Fruit fly (Drosophila melanogaster) whole organism, prepupa: Measurements from ENCODE around the gene CG4572.

Experiments used
- Blimp-1 ChIP-seq: fragments of 200-800 bp; sonication (Bioruptor generic); optimal IDR thresholded peaks from 3 replicates; lab custom pipeline; 2017; ENCODE audit warnings: missing biosample characterization, missing genetic modification characterization, mild to moderate bottlenecking, moderate library complexity, missing genetic modification reagents
- CG10631 ChIP-seq: fragments of 200-800 bp; sonication (Bioruptor generic); optimal IDR thresholded peaks from 2 replicates; lab custom pipeline; 2016; ENCODE audit warnings: missing biosample characterization, missing genetic modification characterization
- CG10669 ChIP-seq: fragments of 200-800 bp; sonication (Bioruptor generic); optimal IDR thresholded peaks from 3 replicates; lab custom pipeline; 2018; ENCODE audit warnings: missing biosample characterization, mild to moderate bottlenecking, missing genetic modification characterization, moderate library complexity
- CG11762 ChIP-seq: fragments of 200-800 bp; sonication (Bioruptor generic); optimal IDR thresholded peaks from 3 replicates; lab custom pipeline; 2016; ENCODE audit warnings: missing biosample characterization, missing genetic modification characterization; ENCODE audit not compliant: insufficient read depth
- CG16779 ChIP-seq: fragments of 200-800 bp; sonication (Bioruptor generic); optimal IDR thresholded peaks from 3 replicates; lab custom pipeline; 2017; ENCODE audit warnings: missing biosample characterization, mild to moderate bottlenecking, missing genetic modification characterization
- CG31627 ChIP-seq: fragments of 200-800 bp; sonication (Bioruptor generic); optimal IDR thresholded peaks from 3 replicates; lab custom pipeline; 2016; ENCODE audit warnings: missing biosample characterization, missing genetic modification characterization
- CG32006 ChIP-seq: fragments of 200-800 bp; sonication (Bioruptor generic); optimal IDR thresholded peaks from 3 replicates; lab custom pipeline; 2017; ENCODE audit warnings: missing biosample characterization, mild to moderate bottlenecking, missing genetic modification characterization
- CG34406 ChIP-seq: fragments of 200-800 bp; sonication (Bioruptor generic); optimal IDR thresholded peaks from 3 replicates; lab custom pipeline; 2016; ENCODE audit warnings: missing biosample characterization, missing genetic modification characterization
- CG3919 ChIP-seq: fragments of 200-800 bp; sonication (Bioruptor generic); optimal IDR thresholded peaks from 3 replicates; lab custom pipeline; 2016; ENCODE audit warnings: missing biosample characterization, missing genetic modification characterization
- CG4318 ChIP-seq: fragments of 200-800 bp; sonication (Bioruptor generic); optimal IDR thresholded peaks from 3 replicates; lab custom pipeline; 2017; ENCODE audit warnings: missing biosample characterization, mild to moderate bottlenecking, missing genetic modification characterization
- CG6163 ChIP-seq: fragments of 200-800 bp; sonication (Bioruptor generic); IDR thresholded peaks from 3 replicates; pipeline ENCODE4 v1.3.6; 2022; ENCODE audit warnings: missing biosample characterization, missing genetic modification characterization
- CG6276 ChIP-seq: fragments of 200-800 bp; sonication (Bioruptor generic); optimal IDR thresholded peaks from 2 replicates; lab custom pipeline; 2017; ENCODE audit warnings: missing biosample characterization, mild to moderate bottlenecking, missing genetic modification characterization
- CG6792 ChIP-seq: fragments of 200-800 bp; sonication (Bioruptor generic); optimal IDR thresholded peaks from 3 replicates; lab custom pipeline; 2016; ENCODE audit warnings: missing biosample characterization, missing genetic modification characterization
- CG6854 ChIP-seq: fragments of 200-800 bp; sonication (Bioruptor generic); optimal IDR thresholded peaks from 2 replicates; lab custom pipeline; 2017; ENCODE audit warnings: missing biosample characterization, mild to moderate bottlenecking, missing genetic modification characterization
- CG7368 ChIP-seq: fragments of 200-800 bp; sonication (Bioruptor generic); optimal IDR thresholded peaks from 3 replicates; lab custom pipeline; 2016; ENCODE audit warnings: missing biosample characterization, missing genetic modification characterization
- CG8319 ChIP-seq: fragments of 200-800 bp; sonication (Bioruptor generic); optimal IDR thresholded peaks from 3 replicates; lab custom pipeline; 2016; ENCODE audit warnings: missing biosample characterization, missing genetic modification characterization
- CG8632 ChIP-seq: fragments of 200-800 bp; sonication (Bioruptor generic); optimal IDR thresholded peaks from 3 replicates; lab custom pipeline; 2016; ENCODE audit warnings: missing biosample characterization, missing genetic modification characterization
- CG9139 ChIP-seq: fragments of 200-800 bp; sonication (Bioruptor generic); optimal IDR thresholded peaks from 3 replicates; lab custom pipeline; 2017; ENCODE audit warnings: missing biosample characterization, mild to moderate bottlenecking, missing genetic modification characterization
- Eip93F ChIP-seq: fragments of 200-800 bp; sonication (Bioruptor generic); optimal IDR thresholded peaks from 2 replicates; lab custom pipeline; 2016; ENCODE audit warnings: missing biosample characterization, mild to moderate bottlenecking, missing genetic modification characterization
- Ets21C ChIP-seq: fragments of 200-800 bp; sonication (Bioruptor generic); optimal IDR thresholded peaks from 3 replicates; lab custom pipeline; 2016; ENCODE audit warnings: missing biosample characterization, missing genetic modification characterization
- Ets96B ChIP-seq: fragments of 200-800 bp; optimal IDR thresholded peaks from 2 replicates; lab custom pipeline; 2019; ENCODE audit warnings: missing biosample characterization, mild to moderate bottlenecking, missing genetic modification characterization, moderate library complexity
- Gug ChIP-seq: fragments of 200-800 bp; sonication (Bioruptor generic); IDR thresholded peaks from 2 replicates; pipeline ENCODE4 v1.3.6; 2022; ENCODE audit warnings: missing biosample characterization, missing genetic modification characterization
- Hr39 ChIP-seq: fragments of 200-800 bp; sonication (Bioruptor generic); optimal IDR thresholded peaks from 2 replicates; lab custom pipeline; 2016; ENCODE audit warnings: missing biosample characterization, missing genetic modification characterization
- Hr4 ChIP-seq: fragments of 200-800 bp; sonication (Bioruptor generic); optimal IDR thresholded peaks from 3 replicates; lab custom pipeline; 2016; ENCODE audit warnings: missing biosample characterization, missing genetic modification characterization
- Met ChIP-seq: fragments of 200-800 bp; sonication (Bioruptor generic); optimal IDR thresholded peaks from 3 replicates; lab custom pipeline; 2016; ENCODE audit warnings: missing biosample characterization, missing genetic modification characterization
- OdsH ChIP-seq: fragments of 200-800 bp; sonication (Bioruptor generic); optimal IDR thresholded peaks from 3 replicates; lab custom pipeline; 2016; ENCODE audit warnings: missing biosample characterization, missing genetic modification characterization
- Smox ChIP-seq: fragments of 200-800 bp; sonication (Bioruptor generic); optimal IDR thresholded peaks from 3 replicates; lab custom pipeline; 2016; ENCODE audit warnings: missing biosample characterization, missing genetic modification characterization
- Sox102F ChIP-seq: fragments of 200-800 bp; sonication (Bioruptor generic); optimal IDR thresholded peaks from 2 replicates; lab custom pipeline; 2016; ENCODE audit warnings: missing biosample characterization, mild to moderate bottlenecking, missing genetic modification characterization
- Sox14 ChIP-seq: fragments of 200-800 bp; sonication (Bioruptor generic); optimal IDR thresholded peaks from 3 replicates; lab custom pipeline; 2016; ENCODE audit warnings: missing biosample characterization, missing genetic modification characterization
- Sox15 ChIP-seq: fragments of 200-800 bp; sonication (Bioruptor generic); optimal IDR thresholded peaks from 3 replicates; lab custom pipeline; 2016; ENCODE audit warnings: missing biosample characterization, missing genetic modification characterization
- achi ChIP-seq: fragments of 200-800 bp; sonication (Bioruptor generic); optimal IDR thresholded peaks from 3 replicates; lab custom pipeline; 2016; ENCODE audit warnings: missing biosample characterization, missing genetic modification characterization
- acj6 ChIP-seq: fragments of 200-800 bp; sonication (Bioruptor generic); optimal IDR thresholded peaks from 3 replicates; lab custom pipeline; 2016; ENCODE audit warnings: missing biosample characterization, missing genetic modification characterization
- cyc ChIP-seq: fragments of 200-800 bp; sonication (Bioruptor generic); optimal IDR thresholded peaks from 3 replicates; lab custom pipeline; 2016; ENCODE audit warnings: missing biosample characterization, missing genetic modification characterization
- dac ChIP-seq: fragments of 200-800 bp; sonication (Bioruptor generic); optimal IDR thresholded peaks from 2 replicates; lab custom pipeline; 2017; ENCODE audit warnings: missing biosample characterization, mild to moderate bottlenecking, missing genetic modification characterization
- dsx ChIP-seq: fragments of 200-800 bp; optimal IDR thresholded peaks from 3 replicates; lab custom pipeline; 2019; ENCODE audit warnings: missing biosample characterization, mild to moderate bottlenecking, missing genetic modification characterization, moderate library complexity; ENCODE audit not compliant: poor library complexity, severe bottlenecking
- eg ChIP-seq: fragments of 200-800 bp; sonication (Bioruptor generic); IDR thresholded peaks from 3 replicates; pipeline ENCODE4 v1.3.6; 2022; ENCODE audit warnings: missing biosample characterization, missing genetic modification characterization
- esn ChIP-seq: fragments of 200-800 bp; sonication (Bioruptor generic); optimal IDR thresholded peaks from 2 replicates; lab custom pipeline; 2016; ENCODE audit warnings: missing biosample characterization, mild to moderate bottlenecking, missing genetic modification characterization, moderate library complexity
- fd59A ChIP-seq: fragments of 200-800 bp; sonication (Bioruptor generic); optimal IDR thresholded peaks from 2 replicates; lab custom pipeline; 2017; ENCODE audit warnings: missing biosample characterization, mild to moderate bottlenecking, missing genetic modification characterization, missing genetic modification reagents
- fd85E ChIP-seq: fragments of 200-800 bp; sonication (Bioruptor generic); optimal IDR thresholded peaks from 3 replicates; lab custom pipeline; 2016; ENCODE audit warnings: missing biosample characterization, missing genetic modification characterization
- net ChIP-seq: fragments of 200-800 bp; sonication (Bioruptor generic); optimal IDR thresholded peaks from 3 replicates; lab custom pipeline; 2016; ENCODE audit warnings: missing biosample characterization, missing genetic modification characterization
- pdm3 ChIP-seq: fragments of 200-800 bp; sonication (Bioruptor generic); optimal IDR thresholded peaks from 3 replicates; lab custom pipeline; 2016; ENCODE audit warnings: missing biosample characterization, missing genetic modification characterization
- salr ChIP-seq, 2 experiments: fragments of 200-800 bp; sonication (Bioruptor generic); optimal IDR thresholded peaks; 3 replicates each; lab custom pipeline; 2016 to 2018; ENCODE audit warnings: missing biosample characterization in 2 of 2, missing genetic modification characterization in 2 of 2, mild to moderate bottlenecking in 1 of 2
- spab ChIP-seq: fragments of 200-800 bp; sonication (Bioruptor generic); optimal IDR thresholded peaks from 2 replicates; lab custom pipeline; 2017; ENCODE audit warnings: missing biosample characterization, mild to moderate bottlenecking, missing genetic modification characterization, missing genetic modification reagents
- ss ChIP-seq, 2 experiments: fragments of 200-800 bp; sonication (Bioruptor generic); optimal IDR thresholded peaks; 2 replicates in 1 of 2; 3 replicates in 1 of 2; lab custom pipeline; 2017 to 2018; ENCODE audit warnings: mild to moderate bottlenecking in 2 of 2, missing biosample characterization in 2 of 2, missing genetic modification characterization in 2 of 2, moderate library complexity in 1 of 2
- svp ChIP-seq: fragments of 200-800 bp; sonication (Bioruptor generic); peaks from one replicate; lab custom pipeline; 2016; ENCODE audit warnings: missing biosample characterization, missing genetic modification characterization
- topi ChIP-seq: fragments of 200-800 bp; sonication (Bioruptor generic); optimal IDR thresholded peaks from 3 replicates; lab custom pipeline; 2016; ENCODE audit warnings: missing biosample characterization, missing genetic modification characterization
- vri ChIP-seq: fragments of 200-800 bp; sonication (Bioruptor generic); optimal IDR thresholded peaks from 3 replicates; lab custom pipeline; 2016; ENCODE audit warnings: missing biosample characterization, mild to moderate bottlenecking, missing genetic modification characterization

Gene CG4572

dm6 chr3R:19877427-19878076 is 13.4 kb upstream of the CG4572 start, which contains the start of the genes CG17186 and Arc42 (continued):
- peak; percentile 21 for TF ChIP-seq topi (GFP tag; lab: Kevin White, UChicago)
- TF ChIP-seq net (GFP tag; lab: Kevin White, UChicago), result peak; percentile 3
- TF ChIP-seq CG32006 (GFP tag; lab: Kevin White, UChicago), result no peak
- peak; percentile 28 for TF ChIP-seq cyc
- TF ChIP-seq CG4318 (GFP tag; lab: Kevin White, UChicago), result no peak
- no peak for TF ChIP-seq CG10631 (GFP tag; lab: Kevin White, UChicago)
- TF ChIP-seq svp (GFP tag; lab: Kevin White, UChicago), result no peak
- TF ChIP-seq OdsH (GFP tag; lab: Kevin White, UChicago), result peak; percentile 41
- no peak for TF ChIP-seq Blimp-1 (GFP tag; lab: Kevin White, UChicago)
- peak; percentile 33 for TF ChIP-seq Smox (GFP tag; lab: Kevin White, UChicago)
- TF ChIP-seq Hr4 (GFP tag; lab: Kevin White, UChicago), result peak; percentile 15
- no peak for TF ChIP-seq CG7368 (GFP tag; lab: Kevin White, UChicago)
- no peak for TF ChIP-seq CG34406 (GFP tag; lab: Kevin White, UChicago)
- no peak for TF ChIP-seq salr (GFP tag; optimal IDR thresholded peaks at IDR 0.05; lab: Kevin White, UChicago)
- no peak for TF ChIP-seq Ets21C (GFP tag; lab: Kevin White, UChicago)
- TF ChIP-seq Sox15 (GFP tag; lab: Kevin White, UChicago), result no peak
- TF ChIP-seq dsx (GFP tag; lab: Kevin White, UChicago), result peak; percentile 23
- peak; percentile 30 for TF ChIP-seq CG8319 (GFP tag; lab: Kevin White, UChicago)
- peak; percentile 41; the same call in 1 of the 3 replicates for TF ChIP-seq eg (GFP tag; lab: Robert Waterston, UW)
- no peak for TF ChIP-seq fd59A (GFP tag; lab: Kevin White, UChicago)
- no peak for TF ChIP-seq fd85E (GFP tag; lab: Kevin White, UChicago)
- TF ChIP-seq CG31627 (GFP tag; lab: Kevin White, UChicago), result peak; percentile 1
- TF ChIP-seq CG9139, result peak; percentile 84
- TF ChIP-seq Eip93F, result no peak
- peak; percentile 13 for TF ChIP-seq Sox102F
- TF ChIP-seq spab (GFP tag; lab: Kevin White, UChicago), result peak; percentile 43
- no peak for TF ChIP-seq CG8632
- peak; percentile 19 for TF ChIP-seq acj6 (GFP tag; lab: Kevin White, UChicago)
- peak; percentile 39 for TF ChIP-seq vri (GFP tag; lab: Kevin White, UChicago)
- no peak for TF ChIP-seq pdm3 (GFP tag; lab: Kevin White, UChicago)
- TF ChIP-seq CG6792 (GFP tag; lab: Kevin White, UChicago), result no peak
- TF ChIP-seq achi, result peak; percentile 2
- TF ChIP-seq CG10669 (GFP tag; lab: Kevin White, UChicago), result peak; percentile 26
- no peak for TF ChIP-seq Gug (GFP tag; lab: Robert Waterston, UW)
- TF ChIP-seq CG16779 (tag; lab: Kevin White, UChicago), result peak; percentile 62

- TF ChIP-seq Met (GFP tag; lab: Kevin White, UChicago), result peak; percentile 6
- TF ChIP-seq Sox14 (GFP tag; lab: Kevin White, UChicago), result peak; percentile 58
- TF ChIP-seq CG3919 (GFP tag; lab: Kevin White, UChicago), result peak; percentile 45
- TF ChIP-seq achi, result peak; percentile 82
- TF ChIP-seq esn (GFP tag; lab: Kevin White, UChicago), result peak; percentile 43
- TF ChIP-seq CG10669 (GFP tag; lab: Kevin White, UChicago), result peak; percentile 35
- peak; percentile 18 for TF ChIP-seq CG6276 (GFP tag; lab: Kevin White, UChicago)
- peak; percentile 36 for TF ChIP-seq Hr39 (GFP tag; lab: Kevin White, UChicago)
- peak; percentile 66 for TF ChIP-seq CG6854
- TF ChIP-seq dac (GFP tag; lab: Kevin White, UChicago), result no peak
- no peak for TF ChIP-seq CG11762 (GFP tag; lab: Kevin White, UChicago)
- TF ChIP-seq CG6792 (GFP tag; lab: Kevin White, UChicago), result peak; percentile 27
- peak; percentile 61 for TF ChIP-seq CG9139
- no peak for TF ChIP-seq Ets21C (GFP tag; lab: Kevin White, UChicago)
- peak; percentile 20 for TF ChIP-seq CG16779 (tag; lab: Kevin White, UChicago)
- TF ChIP-seq ss (GFP tag; optimal IDR thresholded peaks at IDR 0.05; lab: Kevin White, UChicago), result peak; percentile 42 to 71
- TF ChIP-seq OdsH (GFP tag; lab: Kevin White, UChicago), result peak; percentile 53
- no peak for TF ChIP-seq Sox15 (GFP tag; lab: Kevin White, UChicago)
- TF ChIP-seq Ets96B (tag; lab: Kevin White, UChicago), result no peak
- no peak for TF ChIP-seq CG10631 (GFP tag; lab: Kevin White, UChicago)
- peak; percentile 60 for TF ChIP-seq CG6163 (GFP tag; lab: Robert Waterston, UW)
Observed at dm6 chr3R:19875118-19875887, 11.1 kb upstream of the CG4572 start, which contains the start of gene Mrp5. Gene Mrp5 (minus strand): TSS chr3R:19875678.
